Worm (Caenorhabditis elegans) whole organism, L4 larva: ENCODE data around the gene nhr-101.

Experiments
- F10B5.3 ChIP-seq: sonication (generic microtip); optimal IDR thresholded peaks from 2 replicates; lab custom pipeline; 2016; ENCODE audit warnings: mild to moderate bottlenecking, missing genetic modification characterization, missing compliant biosample characterization
- F37D6.2 ChIP-seq: sonication (generic microtip); optimal IDR thresholded peaks from 2 replicates; lab custom pipeline; 2016; ENCODE audit warnings: mild to moderate bottlenecking, missing genetic modification characterization, missing compliant biosample characterization
- T20F7.1 ChIP-seq: fragments of 200-800 bp; sonication (Bioruptor generic); optimal IDR thresholded peaks from 2 replicates; lab custom pipeline; 2018; ENCODE audit warnings: mild to moderate bottlenecking, missing genetic modification characterization, missing compliant biosample characterization
- ama-1 ChIP-seq: fragments of 150-350 bp; optimal IDR thresholded peaks from 2 replicates; lab custom pipeline; 2014; ENCODE audit warnings: inconsistent platforms, mixed read lengths
- egl-27 ChIP-seq: sonication (generic microtip); optimal IDR thresholded peaks from 3 replicates; lab custom pipeline; 2017; ENCODE audit warnings: missing biosample characterization, missing genetic modification reagents, missing genetic modification characterization
- mdl-1 ChIP-seq, 2 experiments: fragments of 150-350 bp in 1 of 2; sonication (generic microtip) in 1 of 2; optimal IDR thresholded peaks; 2 replicates each; lab custom pipeline; 2014 to 2017; ENCODE audit warnings: missing biosample characterization in 2 of 2, missing genetic modification characterization in 2 of 2
- mes-2 ChIP-seq: sonication (generic microtip); optimal IDR thresholded peaks from 2 replicates; lab custom pipeline; 2016; ENCODE audit warnings: missing genotype, mild to moderate bottlenecking, missing genetic modification characterization, missing compliant biosample characterization; ENCODE audit not compliant: poor library complexity, severe bottlenecking
- mxl-3 ChIP-seq: fragments of 200-800 bp; sonication (Bioruptor generic); optimal IDR thresholded peaks from 2 replicates; lab custom pipeline; 2018; ENCODE audit warnings: mild to moderate bottlenecking, missing genetic modification characterization, missing compliant biosample characterization
- nhr-237 ChIP-seq: sonication (generic microtip); optimal IDR thresholded peaks from 2 replicates; lab custom pipeline; 2017; ENCODE audit warnings: missing biosample characterization, missing genetic modification characterization
- nhr-77 ChIP-seq: fragments of 150-350 bp; optimal IDR thresholded peaks from 2 replicates; lab custom pipeline; 2014; ENCODE audit warnings: missing biosample characterization, missing genetic modification characterization
- snpc-4 ChIP-seq: fragments of 150-350 bp; optimal IDR thresholded peaks from 2 replicates; lab custom pipeline; 2014; ENCODE audit warnings: missing biosample characterization, missing genetic modification characterization
- unc-62 ChIP-seq, 3 experiments: fragments of 150-350 bp in 1 of 3; sonication (generic microtip); optimal IDR thresholded peaks in 2 of 3; peaks in 1 of 3; 1 replicate in 1 of 3; 2 replicates in 2 of 3; lab custom pipeline; 2014 to 2017; ENCODE audit warnings: missing biosample characterization in 3 of 3, missing genetic modification characterization in 3 of 3, missing genetic modification reagents in 3 of 3, missing genotype in 1 of 3

ce11 chrV:11531831-11532534 is 38.3 kb upstream of the nhr-101 start:
- TF ChIP-seq F37D6.2 (tag; lab: Kevin White, UChicago) (no peak), unc-62 (GFP tag; optimal IDR thresholded peaks at IDR 0.05 in 1 of 2; lab: Kevin White, UChicago) (peak in 1 of 2 experiments; percentile 98), unc-62 (tag; optimal IDR thresholded peaks at IDR 0.05; lab: Kevin White, UChicago) (no peak), egl-27 (tag; lab: Kevin White, UChicago) (no peak), mdl-1 (tag; optimal IDR thresholded peaks at IDR 0.05; lab: Kevin White, UChicago) (peak; percentile 78 to 96), nhr-237 (tag; lab: Kevin White, UChicago) (no peak), ama-1 (lab: Kevin White, UChicago) (no peak), T20F7.1 (GFP tag; lab: Kevin White, UChicago) (peak; percentile 71), nhr-77 (tag; lab: Kevin White, UChicago) (peak; percentile 40), snpc-4 (tag; lab: Kevin White, UChicago) (no peak), mxl-3 (peak; percentile 98), mes-2 (peak; percentile 63), F10B5.3 (tag; lab: Kevin White, UChicago) (no peak)
